Fruit fly (Drosophila melanogaster) S2 (cell line): ENCODE data around the gene CG42581.

Experiments
- CG8478 ChIP-seq: fragments of >200 bp; optimal IDR thresholded peaks from 2 replicates; lab custom pipeline; 2018
- CTCF ChIP-seq, 2 experiments: fragments of >200 bp; optimal IDR thresholded peaks; 2 replicates each; lab custom pipeline; 2018

- TF ChIP-seq CG8478 (lab: Kevin White, UChicago) (no peak), CTCF (optimal IDR thresholded peaks at IDR 0.05; lab: Kevin White, UChicago) (no peak)
These were observed 34.2 kb upstream of the CG42581 start for dm6 chrX:20130486-20130885.
